Worm (Caenorhabditis elegans) whole organism, late embryonic: ENCODE results near the gene ubl-1.

Experiments
- C08G9.2 ChIP-seq: sonication (generic microtip); optimal IDR thresholded peaks from 2 replicates; lab custom pipeline; 2016; ENCODE audit warnings: mild to moderate bottlenecking, missing genetic modification characterization, moderate library complexity, missing compliant biosample characterization
- C38D4.7 ChIP-seq: fragments of 200-800 bp; sonication (Bioruptor generic); optimal IDR thresholded peaks from 2 replicates; lab custom pipeline; 2018; ENCODE audit warnings: mild to moderate bottlenecking, missing genetic modification characterization, moderate library complexity, missing compliant biosample characterization
- F13H6.1 ChIP-seq: sonication (generic microtip); optimal IDR thresholded peaks from 2 replicates; lab custom pipeline; 2016; ENCODE audit warnings: missing genetic modification characterization, missing compliant biosample characterization
- K02D7.2 ChIP-seq: sonication (generic microtip); optimal IDR thresholded peaks from 2 replicates; lab custom pipeline; 2017; ENCODE audit warnings: mild to moderate bottlenecking, missing genetic modification characterization, missing compliant biosample characterization
- K09A11.1 ChIP-seq: sonication (generic microtip); optimal IDR thresholded peaks from 2 replicates; lab custom pipeline; 2017; ENCODE audit warnings: antibody characterized with exemption, mild to moderate bottlenecking, missing genetic modification characterization, missing compliant biosample characterization; ENCODE audit not compliant: insufficient read depth
- T23F11.4 ChIP-seq: fragments of 200-800 bp; sonication (Bioruptor generic); optimal IDR thresholded peaks from 2 replicates; lab custom pipeline; 2018; ENCODE audit warnings: mild to moderate bottlenecking, missing genetic modification characterization, missing compliant biosample characterization
- Y22D7AL.16 ChIP-seq: sonication (generic microtip); optimal IDR thresholded peaks from 2 replicates; lab custom pipeline; 2016; ENCODE audit warnings: missing genetic modification characterization, missing compliant biosample characterization
- ahr-1 ChIP-seq: sonication (generic microtip); optimal IDR thresholded peaks from 2 replicates; lab custom pipeline; 2016; ENCODE audit warnings: missing genetic modification characterization, missing compliant biosample characterization
- ceh-18 ChIP-seq: sonication (generic microtip); optimal IDR thresholded peaks from 2 replicates; lab custom pipeline; 2016; ENCODE audit warnings: missing genetic modification characterization, missing compliant biosample characterization
- ceh-19 ChIP-seq: fragments of 200-800 bp; sonication (Bioruptor generic); optimal IDR thresholded peaks from 2 replicates; lab custom pipeline; 2018; ENCODE audit warnings: mild to moderate bottlenecking, missing genetic modification characterization, missing compliant biosample characterization
- ceh-2 ChIP-seq: sonication (generic microtip); optimal IDR thresholded peaks from 2 replicates; lab custom pipeline; 2016; ENCODE audit warnings: missing genotype, missing genetic modification characterization, missing compliant biosample characterization
- ceh-22 ChIP-seq: sonication (generic microtip); optimal IDR thresholded peaks from 2 replicates; lab custom pipeline; 2017; ENCODE audit warnings: missing biosample characterization, missing genetic modification characterization
- ceh-24 ChIP-seq: sonication (generic microtip); optimal IDR thresholded peaks from 2 replicates; lab custom pipeline; 2016; ENCODE audit warnings: mild to moderate bottlenecking, missing genetic modification characterization, missing compliant biosample characterization
- ceh-45 ChIP-seq: fragments of 200-800 bp; sonication (Bioruptor generic); IDR thresholded peaks from 2 replicates; pipeline ENCODE4 v1.3.6; 2022; ENCODE audit warnings: missing genetic modification reagents, missing genetic modification characterization, missing compliant biosample characterization
- ceh-48 ChIP-seq: sonication (generic microtip); optimal IDR thresholded peaks from 2 replicates; lab custom pipeline; 2016; ENCODE audit warnings: missing genetic modification characterization, inconsistent platforms, missing compliant biosample characterization
- ceh-6 ChIP-seq: fragments of 200-800 bp; sonication (Bioruptor generic); optimal IDR thresholded peaks from 2 replicates; lab custom pipeline; 2018; ENCODE audit warnings: mild to moderate bottlenecking, missing genetic modification characterization, missing compliant biosample characterization
- che-1 ChIP-seq: sonication (generic microtip); optimal IDR thresholded peaks from 2 replicates; lab custom pipeline; 2016; ENCODE audit warnings: mild to moderate bottlenecking, missing genetic modification characterization, missing compliant biosample characterization
- elt-2 ChIP-seq: sonication (generic microtip); optimal IDR thresholded peaks from 2 replicates; lab custom pipeline; 2016; ENCODE audit warnings: missing genetic modification reagents, missing genetic modification characterization, missing compliant biosample characterization
- eyg-1 ChIP-seq: sonication (generic microtip); optimal IDR thresholded peaks from 2 replicates; lab custom pipeline; 2016; ENCODE audit warnings: missing genotype, missing genetic modification characterization, missing compliant biosample characterization
- fkh-10 ChIP-seq: fragments of 150-350 bp; optimal IDR thresholded peaks from 2 replicates; lab custom pipeline; 2014; ENCODE audit warnings: missing biosample characterization, missing genetic modification reagents, missing genetic modification characterization
- fkh-6 ChIP-seq: sonication (generic microtip); optimal IDR thresholded peaks from 2 replicates; lab custom pipeline; 2016; ENCODE audit warnings: missing genetic modification characterization, missing compliant biosample characterization
- gmeb-2 ChIP-seq: sonication (generic microtip); optimal IDR thresholded peaks from 2 replicates; lab custom pipeline; 2016; ENCODE audit warnings: missing genetic modification characterization, inconsistent platforms, missing compliant biosample characterization
- hlh-13 ChIP-seq: fragments of 200-800 bp; sonication (Bioruptor generic); optimal IDR thresholded peaks from 2 replicates; lab custom pipeline; 2018; ENCODE audit warnings: mild to moderate bottlenecking, missing genetic modification characterization, missing compliant biosample characterization
- hlh-15 ChIP-seq: sonication (generic microtip); optimal IDR thresholded peaks from 2 replicates; lab custom pipeline; 2016; ENCODE audit warnings: missing genetic modification characterization, missing compliant biosample characterization
- hlh-30 ChIP-seq: sonication (generic microtip); optimal IDR thresholded peaks from 2 replicates; lab custom pipeline; 2017; ENCODE audit warnings: antibody characterized with exemption, missing genetic modification characterization, missing compliant biosample characterization; ENCODE audit not compliant: insufficient read depth
- hlh-6 ChIP-seq: sonication (generic microtip); optimal IDR thresholded peaks from 2 replicates; lab custom pipeline; 2016; ENCODE audit warnings: missing genotype, missing genetic modification characterization, missing compliant biosample characterization
- lim-6 ChIP-seq: sonication (generic microtip); optimal IDR thresholded peaks from 2 replicates; lab custom pipeline; 2016; ENCODE audit warnings: missing genetic modification characterization, missing compliant biosample characterization
- lin-11 ChIP-seq: fragments of 200-800 bp; sonication (Bioruptor generic); optimal IDR thresholded peaks from 2 replicates; lab custom pipeline; 2018; ENCODE audit warnings: mild to moderate bottlenecking, missing genetic modification characterization, missing compliant biosample characterization
- madf-2 ChIP-seq: sonication (generic microtip); optimal IDR thresholded peaks from 2 replicates; lab custom pipeline; 2017; ENCODE audit warnings: missing genetic modification characterization, missing compliant biosample characterization
- nfya-1 ChIP-seq: sonication (generic microtip); optimal IDR thresholded peaks from 2 replicates; lab custom pipeline; 2017; ENCODE audit warnings: missing genetic modification characterization, mild to moderate bottlenecking, missing compliant biosample characterization, antibody characterized with exemption, moderate library complexity
- nhr-232 ChIP-seq: sonication (generic microtip); optimal IDR thresholded peaks from 2 replicates; lab custom pipeline; 2016; ENCODE audit warnings: missing genetic modification characterization, missing compliant biosample characterization
- pax-1 ChIP-seq: fragments of 150-350 bp; optimal IDR thresholded peaks from 2 replicates; lab custom pipeline; 2014; ENCODE audit warnings: missing biosample characterization, missing genetic modification characterization
- pqm-1 ChIP-seq: sonication (generic microtip); optimal IDR thresholded peaks from 2 replicates; lab custom pipeline; 2016; ENCODE audit warnings: missing genetic modification characterization, missing compliant biosample characterization
- ref-2 ChIP-seq: sonication (generic microtip); optimal IDR thresholded peaks from 2 replicates; lab custom pipeline; 2016; ENCODE audit warnings: missing genetic modification characterization, missing compliant biosample characterization
- sdc-2 ChIP-seq: sonication (generic microtip); optimal IDR thresholded peaks from 2 replicates; lab custom pipeline; 2016; ENCODE audit warnings: missing genotype, missing genetic modification characterization, missing compliant biosample characterization
- sox-2 ChIP-seq: fragments of 200-800 bp; sonication (Bioruptor generic); IDR thresholded peaks from 2 replicates; pipeline ENCODE4 v1.3.6; 2022; ENCODE audit warnings: missing genetic modification reagents, missing genetic modification characterization, missing compliant biosample characterization
- syd-9 ChIP-seq: sonication (generic microtip); optimal IDR thresholded peaks from 2 replicates; lab custom pipeline; 2016; ENCODE audit warnings: mild to moderate bottlenecking, missing genetic modification characterization, moderate library complexity, missing compliant biosample characterization
- tbx-7 ChIP-seq: sonication (generic microtip); optimal IDR thresholded peaks from 2 replicates; lab custom pipeline; 2016; ENCODE audit warnings: missing genotype, missing genetic modification characterization, missing compliant biosample characterization
- unc-55 ChIP-seq: sonication (generic microtip); optimal IDR thresholded peaks from 2 replicates; lab custom pipeline; 2017; ENCODE audit warnings: missing biosample characterization, missing genetic modification reagents, missing genetic modification characterization
- unc-86 ChIP-seq: sonication (generic microtip); optimal IDR thresholded peaks from 2 replicates; lab custom pipeline; 2016; ENCODE audit warnings: missing genetic modification characterization, missing compliant biosample characterization
- zip-5 ChIP-seq: sonication (generic microtip); optimal IDR thresholded peaks from 2 replicates; lab custom pipeline; 2016; ENCODE audit warnings: missing genetic modification characterization, missing compliant biosample characterization

The ubl-1 gene

ce11 chrIII:3069101-3069500, 991 bp downstream of the ubl-1 start:
- TF ChIP-seq madf-2 (tag; lab: Kevin White, UChicago), result no peak
- TF ChIP-seq hlh-30, result no peak
- TF ChIP-seq unc-55 (GFP tag; lab: Kevin White, UChicago), result no peak
- no peak for TF ChIP-seq ceh-22
- no peak for TF ChIP-seq K02D7.2
- TF ChIP-seq ceh-6, result no peak
- no peak for TF ChIP-seq gmeb-2 (tag; lab: Kevin White, UChicago)
- TF ChIP-seq T23F11.4 (GFP tag; lab: Kevin White, UChicago), result no peak
- no peak for TF ChIP-seq ceh-18 (tag; lab: Kevin White, UChicago)
- TF ChIP-seq sox-2 (GFP tag; lab: Robert Waterston, UW), result no peak
- no peak for TF ChIP-seq Y22D7AL.16
- no peak for TF ChIP-seq hlh-6 (tag; lab: Kevin White, UChicago)
- no peak for TF ChIP-seq F13H6.1
- TF ChIP-seq tbx-7 (tag; lab: Kevin White, UChicago), result no peak
- TF ChIP-seq pax-1, result no peak
- no peak for TF ChIP-seq zip-5 (tag; lab: Kevin White, UChicago)

- TF ChIP-seq hlh-13 (GFP tag; lab: Kevin White, UChicago) (no peak), ceh-2 (tag; lab: Kevin White, UChicago) (no peak), nfya-1 (tag; lab: Kevin White, UChicago) (peak; percentile 4), che-1 (no peak)
- TF ChIP-seq, all 69 proteins: peak for 1
These were observed 2.0 kb downstream of the ubl-1 start, which contains the start of gene H06I04.3 for ce11 chrIII:3070026-3070573. H06I04.3 (plus strand) TSS chrIII:3070523.

- TF ChIP-seq fkh-10 (GFP tag; lab: Kevin White, UChicago) (no peak), nhr-232 (tag; lab: Kevin White, UChicago) (no peak), ceh-19 (no peak), T23F11.4 (GFP tag; lab: Kevin White, UChicago) (no peak), pqm-1 (tag; lab: Kevin White, UChicago) (no peak), ceh-48 (tag; lab: Kevin White, UChicago) (peak; percentile 12), hlh-15 (tag; lab: Kevin White, UChicago) (no peak), lin-11 (tag; lab: Kevin White, UChicago) (no peak), elt-2 (tag; lab: Kevin White, UChicago) (no peak)
These were observed 18.4 kb downstream of the ubl-1 start, which contains the start of gene sft-1 for ce11 chrIII:3086471-3086870. sft-1 (plus strand) TSS chrIII:3086671.

ce11 chrIII:3091572-3091971, 23.5 kb downstream of the ubl-1 start, which contains the start of gene ccep-135:
ccep-135 (plus strand) TSS chrIII:3091872.
- TF ChIP-seq ceh-24 (tag; lab: Kevin White, UChicago) (no peak), ceh-45 (no peak), zip-5 (tag; lab: Kevin White, UChicago) (no peak)

ce11 chrIII:3094694-3095093, 26.6 kb downstream of the ubl-1 start:
- TF ChIP-seq ahr-1 (tag; lab: Kevin White, UChicago) (no peak), fkh-6 (tag; lab: Kevin White, UChicago) (no peak), C38D4.7 (GFP tag; lab: Kevin White, UChicago) (no peak), K09A11.1 (tag; lab: Kevin White, UChicago) (no peak), T23F11.4 (GFP tag; lab: Kevin White, UChicago) (no peak), eyg-1 (tag; lab: Kevin White, UChicago) (no peak), C08G9.2 (tag; lab: Kevin White, UChicago) (no peak), unc-55 (GFP tag; lab: Kevin White, UChicago) (no peak), unc-86 (tag; lab: Kevin White, UChicago) (no peak), elt-2 (tag; lab: Kevin White, UChicago) (no peak), hlh-15 (tag; lab: Kevin White, UChicago) (no peak), sox-2 (GFP tag; lab: Robert Waterston, UW) (no peak), hlh-13 (GFP tag; lab: Kevin White, UChicago) (no peak), hlh-6 (tag; lab: Kevin White, UChicago) (no peak), ceh-19 (no peak), ref-2 (tag; lab: Kevin White, UChicago) (no peak), syd-9 (tag; lab: Kevin White, UChicago) (no peak), lim-6 (tag; lab: Kevin White, UChicago) (no peak), sdc-2 (no peak)
